Worm (Caenorhabditis elegans): ENCODE measurements around the gene saeg-2.

ce11 chrIII:9199605-9200004 lies 40.6 kb upstream of the saeg-2 start, which contains the start of gene ZC84.6:
- TF ChIP-seq nhr-28 (tag; optimal IDR thresholded peaks at IDR 0.05) (no peak), nhr-237 (tag; optimal IDR thresholded peaks at IDR 0.05) (no peak)
